Worm (Caenorhabditis elegans) whole organism, L4/young adult: ENCODE results near the gene hcf-1.

Source experiments
- W03F9.2 ChIP-seq: fragments of 150-350 bp; optimal IDR thresholded peaks from 2 replicates; lab custom pipeline; 2014; ENCODE audit warnings: missing biosample characterization, missing genetic modification characterization
- dao-5 ChIP-seq: sonication (generic microtip); optimal IDR thresholded peaks from 2 replicates; lab custom pipeline; 2016; ENCODE audit warnings: missing genotype, missing genetic modification characterization, moderate library complexity, missing compliant biosample characterization
- him-1 ChIP-seq: sonication (generic microtip); optimal IDR thresholded peaks from 2 replicates; lab custom pipeline; 2016; ENCODE audit warnings: missing genotype, missing genetic modification reagents, missing genetic modification characterization, missing compliant biosample characterization

The hcf-1 gene

DNA sequence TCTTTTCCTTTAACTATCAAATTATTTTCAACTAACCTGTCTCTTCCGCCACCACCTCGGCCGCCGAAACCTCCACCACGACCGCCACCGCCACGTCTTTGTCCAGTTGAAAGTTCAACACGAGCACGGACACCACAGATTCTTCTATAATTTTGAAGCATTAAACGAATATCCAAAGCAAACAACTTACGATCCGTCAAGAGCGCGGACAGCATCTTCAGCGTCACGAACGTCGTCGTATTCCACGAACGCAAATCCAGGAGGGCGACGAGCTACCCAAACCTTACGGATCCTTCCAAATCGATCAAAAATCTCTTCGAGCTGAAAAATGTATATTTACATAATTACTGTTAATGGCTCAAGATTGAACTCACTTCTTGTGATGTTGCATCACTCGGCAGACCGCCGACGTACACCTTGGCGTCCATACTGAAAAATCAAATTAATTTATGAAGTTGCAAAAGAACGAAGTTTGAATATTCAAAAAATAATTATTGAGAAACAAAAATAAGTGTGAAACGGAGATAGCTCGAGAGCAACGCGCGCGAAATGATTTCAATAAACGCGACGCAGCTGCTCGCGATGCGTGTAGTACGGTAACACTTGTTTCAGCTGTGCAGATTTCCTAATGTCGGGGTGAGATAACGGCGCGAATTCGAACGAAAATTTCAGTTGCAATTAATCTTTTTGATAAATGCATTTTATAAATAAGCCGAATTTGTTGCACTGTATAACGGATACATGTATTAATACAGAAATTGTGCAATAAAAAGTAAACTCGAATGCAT is 16.9 kb upstream of the hcf-1 start, which contains the start of gene rsp-6:
Gene rsp-6, minus strand, starts transcription at position 429 of the 788 bp plus-strand sequence.
- TF ChIP-seq dao-5 (tag; lab: Kevin White, UChicago) (no peak), W03F9.2 (tag; lab: Kevin White, UChicago) (peak; percentile 85), him-1 (peak; percentile 29)

DNA sequence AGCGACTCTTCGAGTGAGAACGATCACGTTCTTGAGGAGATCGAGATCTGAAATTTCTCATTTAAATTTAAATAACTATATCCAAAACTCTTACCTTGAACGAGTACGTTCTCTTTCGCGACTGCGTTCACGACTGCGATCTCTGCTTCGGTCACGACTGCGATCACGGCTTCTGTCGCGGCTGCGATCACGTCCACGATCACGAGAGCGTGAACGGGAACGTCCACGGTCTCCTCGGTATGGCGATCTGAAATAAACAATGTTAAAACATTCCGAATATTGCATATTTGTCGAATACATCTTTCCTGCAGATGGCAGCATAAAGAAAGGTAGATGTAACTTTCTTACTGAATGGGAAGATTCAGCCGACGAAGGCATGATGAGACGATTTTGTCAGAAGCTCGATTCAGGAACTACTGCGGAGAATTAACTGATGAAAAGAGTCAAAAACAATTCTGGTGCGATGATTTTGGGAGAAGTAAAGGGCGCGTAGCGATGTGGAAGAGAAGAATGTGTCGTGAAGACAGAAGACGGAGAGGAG is 16.1 kb upstream of the hcf-1 start:
- TF ChIP-seq him-1 = no peak
- no peak for TF ChIP-seq W03F9.2 (tag; lab: Kevin White, UChicago)
- TF ChIP-seq dao-5 (tag; lab: Kevin White, UChicago) = no peak

DNA sequence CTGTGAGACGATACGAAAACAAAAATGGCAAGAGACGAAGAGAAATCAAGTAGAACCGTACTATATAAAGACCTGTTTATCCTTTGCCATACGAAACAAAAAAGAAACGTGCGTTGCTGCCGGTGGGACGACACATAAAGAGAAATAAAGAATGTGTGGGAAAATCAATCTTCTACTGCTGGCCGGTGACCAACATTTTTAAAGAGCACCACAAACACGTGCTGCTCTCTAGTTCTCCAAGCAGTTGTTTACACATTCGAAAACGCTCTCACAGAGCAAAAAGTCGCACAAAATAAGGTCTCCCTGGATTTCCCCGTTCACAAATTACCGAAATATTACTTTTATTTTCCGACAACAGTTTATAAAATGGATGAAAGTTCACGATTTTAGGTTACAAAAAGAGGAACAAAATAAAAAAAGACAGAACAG is 15.5 kb upstream of the hcf-1 start, which contains the start of gene imp-3:
Gene imp-3, minus strand, starts transcription at position 93 of the 429 bp plus-strand sequence.
- TF ChIP-seq W03F9.2 (tag; lab: Kevin White, UChicago) (no peak), dao-5 (tag; lab: Kevin White, UChicago) (no peak), him-1 (no peak)

DNA sequence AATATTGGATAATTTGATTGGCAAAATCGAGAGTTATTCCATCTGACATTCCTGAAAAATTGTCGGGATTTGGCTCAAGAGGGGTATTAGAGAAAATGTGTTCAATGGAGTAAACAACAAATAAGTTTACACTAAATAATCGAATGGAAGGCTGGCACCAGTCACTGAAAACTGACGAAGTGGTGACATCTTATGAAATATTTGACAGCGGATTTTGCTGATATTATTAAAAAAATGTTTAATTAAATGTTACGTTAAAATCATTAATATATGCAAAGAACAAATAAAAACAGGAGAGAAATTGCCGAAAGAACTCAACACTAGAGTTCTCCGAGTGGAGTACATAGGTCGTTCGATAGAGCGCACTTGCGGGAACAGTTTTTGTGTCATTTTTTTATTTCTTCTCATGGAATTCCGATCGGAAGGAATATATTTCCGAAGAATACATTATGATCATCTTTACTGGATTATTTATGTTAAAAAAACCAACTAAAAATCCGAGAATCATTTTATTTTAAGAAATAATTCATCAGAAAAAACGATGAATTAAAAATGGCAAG is 11.5 kb upstream of the hcf-1 start, which contains the start of gene tag-322:
Gene tag-322, minus strand, starts transcription at position 51 of the 560 bp plus-strand sequence.
- TF ChIP-seq W03F9.2 (tag; lab: Kevin White, UChicago) = peak; percentile 73
- TF ChIP-seq him-1 = no peak
- TF ChIP-seq dao-5 (tag; lab: Kevin White, UChicago) = no peak

DNA sequence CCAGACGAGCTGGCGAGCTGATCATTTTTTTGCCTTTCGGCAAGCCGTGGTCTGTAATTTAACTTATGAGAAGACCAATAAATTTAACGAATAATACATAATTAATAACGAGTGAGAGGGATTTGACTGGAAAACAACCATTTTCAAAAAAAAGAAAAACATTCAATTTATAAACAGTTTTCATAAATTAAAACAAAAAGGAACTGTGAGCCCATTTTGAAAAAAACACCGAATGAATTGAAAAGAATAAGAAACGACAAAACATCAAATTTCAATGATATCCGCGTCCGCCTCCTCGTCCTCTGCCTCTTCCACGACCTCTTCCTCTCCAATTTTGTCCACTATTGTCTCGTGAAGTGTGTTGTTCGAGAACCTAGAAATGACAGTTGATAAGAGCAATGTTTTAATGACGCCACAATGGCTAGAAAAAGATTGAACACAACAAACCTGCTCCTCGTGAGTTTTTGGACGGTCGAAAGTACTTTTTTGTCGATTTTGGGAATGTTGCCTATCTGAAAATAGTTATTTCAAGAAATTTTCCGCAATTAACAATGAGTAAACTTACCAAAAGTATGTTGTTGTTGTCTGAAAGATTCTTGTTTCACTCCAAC is 9.8 kb upstream of the hcf-1 start, which contains the start of gene tag-321:
Gene tag-321, minus strand, starts transcription at position 51 of the 611 bp plus-strand sequence.
- TF ChIP-seq him-1 = no peak
- TF ChIP-seq W03F9.2 (tag; lab: Kevin White, UChicago) = no peak
- TF ChIP-seq dao-5 (tag; lab: Kevin White, UChicago) = no peak

DNA sequence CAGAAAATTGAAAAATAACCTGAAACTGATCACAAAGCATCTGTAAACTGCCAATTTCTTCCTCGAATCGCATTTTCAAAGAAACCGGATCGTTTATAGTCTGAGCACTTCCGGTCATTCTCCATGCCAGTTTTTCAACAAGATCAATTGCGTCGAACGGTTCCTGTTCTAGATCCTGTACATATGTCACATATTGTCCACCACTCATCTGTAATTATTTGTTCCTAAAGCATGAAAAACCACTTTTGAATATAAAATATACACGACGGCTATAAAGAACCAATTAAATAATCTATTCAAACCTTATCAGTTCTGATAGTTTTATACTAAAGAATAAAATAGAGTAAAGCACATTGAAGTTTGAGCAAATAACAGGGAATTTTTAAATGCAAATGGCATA is 8.2 kb upstream of the hcf-1 start, which contains the start of gene sec-10:
Gene sec-10, minus strand, starts transcription at position 208 of the 400 bp plus-strand sequence.
- TF ChIP-seq dao-5 (tag; lab: Kevin White, UChicago) (no peak), W03F9.2 (tag; lab: Kevin White, UChicago) (no peak), him-1 (no peak)

DNA sequence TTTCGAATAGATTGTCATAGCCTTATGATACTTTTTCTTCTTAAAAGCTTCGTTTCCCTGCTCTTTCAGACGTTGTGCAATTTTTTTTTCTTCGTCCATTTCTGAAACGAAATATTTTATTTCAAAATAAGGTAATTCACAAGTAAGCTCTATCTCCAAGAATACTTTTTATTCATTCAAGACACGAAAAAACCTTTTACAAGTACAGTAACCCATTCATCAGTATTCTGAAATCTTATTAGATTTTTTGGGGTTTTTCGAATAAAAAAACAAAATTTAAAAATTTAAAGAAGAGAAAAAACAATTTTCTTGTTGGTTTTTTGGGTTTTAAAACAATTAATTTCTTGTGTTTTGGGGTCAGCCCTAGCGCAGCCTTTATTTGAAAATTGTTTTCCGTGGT is 4.8 kb upstream of the hcf-1 start, which contains the start of gene rpap-3:
Gene rpap-3, minus strand, starts transcription at position 101 of the 400 bp plus-strand sequence.
- no peak for TF ChIP-seq dao-5 (tag; lab: Kevin White, UChicago)
- TF ChIP-seq W03F9.2 (tag; lab: Kevin White, UChicago) = no peak
- TF ChIP-seq him-1 = no peak

DNA sequence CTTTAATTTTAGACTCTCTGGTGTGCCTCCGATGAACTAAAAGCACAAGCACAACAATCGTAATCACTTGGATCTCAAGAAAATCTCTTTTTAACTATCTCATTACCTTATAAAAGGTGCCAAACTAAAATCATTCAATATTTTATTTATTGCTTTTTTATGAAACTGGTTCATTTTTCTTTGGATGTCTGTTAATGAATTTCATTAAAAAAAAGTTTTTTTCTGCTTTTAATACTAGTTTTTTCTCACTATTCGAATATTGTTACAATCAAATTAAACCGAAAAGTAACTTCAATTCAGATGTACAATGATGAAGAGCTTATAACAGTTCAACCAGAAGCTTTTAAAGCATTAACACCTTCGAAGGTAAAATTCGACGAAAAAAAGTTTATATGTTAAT is 1.6 kb upstream of the hcf-1 start, which contains the start of gene swd-2.1:
Gene swd-2.1, plus strand, starts transcription at position 301 of the 400 bp plus-strand sequence.
- no peak for TF ChIP-seq him-1
- TF ChIP-seq dao-5 (tag; lab: Kevin White, UChicago) = no peak
- TF ChIP-seq W03F9.2 (tag; lab: Kevin White, UChicago) = no peak

DNA sequence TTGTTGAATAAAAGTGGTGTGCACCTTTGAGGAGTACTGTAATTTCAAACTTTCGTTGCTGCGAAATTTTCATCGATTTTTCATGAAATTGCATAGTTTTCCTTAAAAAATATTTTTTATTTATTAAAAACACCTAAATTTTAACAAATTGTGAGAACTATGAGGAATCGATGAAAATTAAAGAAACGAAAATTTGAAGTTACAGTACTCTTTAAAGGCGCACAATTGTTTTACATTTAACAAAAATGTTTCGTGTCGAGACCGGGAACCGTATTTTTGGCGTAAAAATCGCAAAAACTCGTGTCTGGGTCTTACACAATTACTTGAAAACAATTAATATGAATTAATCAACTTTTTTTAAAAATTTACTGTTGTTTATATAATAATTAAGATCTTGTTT is 3.9 kb downstream of the hcf-1 start, which contains the start of gene rdl-1:
Gene rdl-1, minus strand, starts transcription at position 101 of the 400 bp plus-strand sequence.
- TF ChIP-seq dao-5 (tag; lab: Kevin White, UChicago) (no peak), him-1 (no peak), W03F9.2 (tag; lab: Kevin White, UChicago) (no peak)

DNA sequence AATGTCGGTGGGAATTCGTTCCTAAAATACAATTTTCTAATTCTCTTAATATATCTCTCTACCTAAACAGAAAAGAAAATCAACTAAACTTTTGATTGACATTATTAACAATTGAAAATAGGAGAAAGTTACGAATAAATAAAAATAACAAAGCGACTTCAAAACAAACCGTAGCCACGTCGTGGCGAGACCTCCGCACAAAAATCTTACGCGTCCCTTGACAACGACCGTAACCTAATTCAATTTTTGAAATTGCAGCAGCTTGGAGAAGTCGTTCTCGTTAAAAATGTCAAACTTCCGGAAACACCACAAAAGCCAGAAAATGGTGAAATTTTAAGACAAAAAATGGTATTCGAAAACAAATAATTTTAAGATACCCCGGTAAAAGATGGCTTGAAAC is 9.8 kb downstream of the hcf-1 start:
- no peak for TF ChIP-seq him-1
- peak; percentile 37 for TF ChIP-seq W03F9.2 (tag; lab: Kevin White, UChicago)

DNA sequence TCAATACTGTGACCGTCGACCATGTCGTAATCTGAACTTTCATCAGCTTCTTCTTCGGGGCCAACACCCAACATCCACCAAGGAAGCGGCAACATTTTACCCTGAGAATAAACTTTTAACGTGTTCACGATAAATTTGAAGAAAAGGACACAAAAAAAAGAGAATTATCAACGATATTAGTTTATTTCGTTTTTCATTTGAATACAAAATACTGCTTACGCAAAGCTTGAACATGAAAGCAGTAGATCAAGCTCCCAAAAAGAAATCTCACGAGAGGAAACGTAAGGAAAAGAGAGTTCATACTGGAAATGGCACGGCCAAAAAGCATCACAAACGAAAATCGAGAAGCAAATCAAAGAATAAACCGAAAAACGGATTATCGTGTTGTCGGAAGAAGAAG is 10.3 kb downstream of the hcf-1 start, which contains the start of the genes C46A5.6 and C46A5.1:
Gene C46A5.6, minus strand, starts transcription at position 101 of the 400 bp plus-strand sequence.
Gene C46A5.1, plus strand, starts transcription at position 184 of the 400 bp plus-strand sequence.
- no peak for TF ChIP-seq dao-5 (tag; lab: Kevin White, UChicago)
- no peak for TF ChIP-seq him-1
- no peak for TF ChIP-seq W03F9.2 (tag; lab: Kevin White, UChicago)

DNA sequence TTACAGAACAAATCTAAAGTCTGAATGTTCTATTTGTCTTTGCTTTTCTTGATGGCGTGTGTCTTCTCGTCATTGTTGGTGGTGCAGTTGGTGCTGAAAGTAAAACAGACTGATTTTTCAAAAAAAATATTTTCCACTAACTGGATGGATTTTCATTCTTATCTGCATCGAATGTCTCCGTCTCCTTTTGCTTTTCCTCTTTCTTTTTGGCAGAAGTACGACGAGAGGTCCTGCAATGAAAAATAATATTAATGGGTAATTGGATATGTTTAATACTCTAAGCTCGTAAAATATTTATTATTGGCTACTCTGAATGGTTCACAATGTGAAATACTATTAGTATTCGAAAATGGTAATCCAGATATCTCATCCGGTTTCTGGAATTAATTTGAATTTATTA is 14.0 kb downstream of the hcf-1 start, which contains the start of gene del-7:
Gene del-7, plus strand, starts transcription at position 301 of the 400 bp plus-strand sequence.
- TF ChIP-seq him-1 (no peak), dao-5 (tag; lab: Kevin White, UChicago) (no peak), W03F9.2 (tag; lab: Kevin White, UChicago) (no peak)

DNA sequence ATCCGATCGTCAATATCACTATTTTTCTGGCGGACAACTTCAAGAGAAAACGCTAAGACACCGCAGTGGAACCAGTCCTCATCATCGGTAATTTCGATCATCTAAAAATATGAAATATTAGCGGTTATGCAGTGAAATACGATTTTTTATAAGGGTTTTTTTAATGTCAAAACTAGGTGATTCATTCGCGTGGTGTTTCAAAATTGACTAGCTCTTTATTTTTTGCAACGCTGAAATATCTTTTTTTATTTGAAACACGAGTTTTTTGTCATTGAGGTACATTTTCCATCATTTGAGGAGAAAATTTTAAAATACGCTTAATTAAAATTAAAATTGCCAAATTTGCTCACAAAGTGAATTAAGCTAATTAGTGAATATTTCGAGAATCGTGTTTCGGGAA is 14.5 kb downstream of the hcf-1 start, which contains the start of gene dsb-3:
Gene dsb-3, minus strand, starts transcription at position 101 of the 400 bp plus-strand sequence.
- no peak for TF ChIP-seq dao-5 (tag; lab: Kevin White, UChicago)
- no peak for TF ChIP-seq him-1
- TF ChIP-seq W03F9.2 (tag; lab: Kevin White, UChicago) = no peak
